Fruit fly (Drosophila melanogaster): ENCODE measurements around the gene CG13795.
"Not testable (repeated sequence)": the region's sequence is repeated elsewhere in the genome, so short reads cannot be mapped to it uniquely, and the experiment has no call there.

- TF ChIP-seq Hnf4 (GFP tag; optimal IDR thresholded peaks at IDR 0.05); dl (GFP tag; optimal IDR thresholded peaks at IDR 0.05; ENCODE audit: insufficient read depth in 1 of 2, partially characterized antibody in 2 of 2); Abd-B (GFP tag; optimal IDR thresholded peaks at IDR 0.05); Hr78 (GFP tag; optimal IDR thresholded peaks at IDR 0.05); foxo (GFP tag; optimal IDR thresholded peaks at IDR 0.05); CrebA (GFP tag; optimal IDR thresholded peaks at IDR 0.05; ENCODE audit: borderline replicate concordance); h (GFP tag; optimal IDR thresholded peaks at IDR 0.05); dsf (GFP tag; optimal IDR thresholded peaks at IDR 0.05; ENCODE audit: borderline replicate concordance): not testable (repeated sequence)
Observed at dm6 chr2L:7738709-7739108, 12.6 kb upstream of the CG13795 start, which contains the start of gene CG31904.

Measured in whole organism, wandering third instar larva.